Fruit fly (Drosophila melanogaster) whole organism, wandering third instar larva: Measurements from ENCODE around the gene CG13722.

Experiments used
- HLH106 ChIP-seq: fragments of 200-800 bp; optimal IDR thresholded peaks from 3 replicates; lab custom pipeline; 2019; ENCODE audit warnings: missing biosample characterization, mild to moderate bottlenecking, missing genetic modification characterization, moderate library complexity
- Hnf4 ChIP-seq: fragments of 200-800 bp; sonication (Bioruptor generic); optimal IDR thresholded peaks from 2 replicates; lab custom pipeline; 2016; ENCODE audit warnings: missing biosample characterization, mild to moderate bottlenecking, missing genetic modification characterization
- Myc ChIP-seq: fragments of >200 bp; optimal IDR thresholded peaks from 2 replicates; lab custom pipeline; 2017
- Sp1 ChIP-seq: fragments of 200-800 bp; sonication (Bioruptor generic); optimal IDR thresholded peaks from 3 replicates; lab custom pipeline; 2019; ENCODE audit warnings: missing biosample characterization, mild to moderate bottlenecking, missing genetic modification characterization, moderate library complexity
- br ChIP-seq: fragments of 200-800 bp; sonication (Bioruptor generic); optimal IDR thresholded peaks from 2 replicates; lab custom pipeline; 2016; ENCODE audit warnings: missing biosample characterization, missing genetic modification characterization
- sv ChIP-seq: fragments of 200-800 bp; sonication (Bioruptor generic); optimal IDR thresholded peaks from 3 replicates; lab custom pipeline; 2016; ENCODE audit warnings: missing biosample characterization, missing genetic modification characterization
- usp ChIP-seq: fragments of >200 bp; optimal IDR thresholded peaks from 2 replicates; lab custom pipeline; 2017; ENCODE audit warnings: missing biosample characterization, missing genetic modification characterization

dm6 chr3L:4534481-4534880 is 43.7 kb upstream of the CG13722 start:
- TF ChIP-seq Sp1 (GFP tag; lab: Kevin White, UChicago) (no peak), Myc (lab: Kevin White, UChicago) (no peak), HLH106 (tag; lab: Kevin White, UChicago) (no peak), usp (no peak), sv (GFP tag; lab: Kevin White, UChicago) (no peak), Hnf4 (GFP tag; lab: Kevin White, UChicago) (no peak), br (GFP tag; lab: Kevin White, UChicago) (no peak)
